Worm (Caenorhabditis elegans) whole organism, L2 larva: Measurements from ENCODE around the gene rpl-36.A.
"Not testable (repeated sequence)": the region's sequence is repeated elsewhere in the genome, so short reads cannot be mapped to it uniquely, and the experiment has no call there.

Experiments
- R02D3.7 ChIP-seq: fragments of 150-350 bp; optimal IDR thresholded peaks from 2 replicates; lab custom pipeline; 2014; ENCODE audit warnings: missing biosample characterization, missing genetic modification characterization
- aly-2 ChIP-seq: fragments of 150-350 bp; optimal IDR thresholded peaks from 2 replicates; lab custom pipeline; 2014; ENCODE audit warnings: missing biosample characterization, missing genetic modification characterization
- blmp-1 ChIP-seq: sonication (generic microtip); optimal IDR thresholded peaks from 2 replicates; lab custom pipeline; 2017; ENCODE audit warnings: missing genetic modification characterization, mild to moderate bottlenecking, missing compliant biosample characterization, antibody characterized with exemption, moderate library complexity; ENCODE audit not compliant: insufficient read depth
- elt-3 ChIP-seq: sonication (generic microtip); optimal IDR thresholded peaks from 2 replicates; lab custom pipeline; 2017; ENCODE audit warnings: missing biosample characterization, missing genetic modification characterization
- fos-1 ChIP-seq: fragments of 150-350 bp; optimal IDR thresholded peaks from 2 replicates; lab custom pipeline; 2014; ENCODE audit warnings: missing biosample characterization, missing genetic modification characterization
- lin-39 ChIP-seq: fragments of 150-350 bp; optimal IDR thresholded peaks from 2 replicates; lab custom pipeline; 2014; ENCODE audit warnings: missing biosample characterization, missing genetic modification reagents, missing genetic modification characterization
- lsy-2 ChIP-seq, 2 experiments: fragments of 150-350 bp in 1 of 2; sonication (generic microtip) in 1 of 2; optimal IDR thresholded peaks; 2 replicates each; lab custom pipeline; 2014 to 2017; ENCODE audit warnings: missing biosample characterization in 2 of 2, missing genetic modification characterization in 2 of 2
- mbf-1 ChIP-seq: sonication (generic microtip); optimal IDR thresholded peaks from 2 replicates; lab custom pipeline; 2017; ENCODE audit warnings: missing biosample characterization, missing genetic modification characterization
- nhr-77 ChIP-seq: fragments of 150-350 bp; optimal IDR thresholded peaks from 2 replicates; lab custom pipeline; 2014; ENCODE audit warnings: missing biosample characterization, missing genetic modification characterization
- snpc-4 ChIP-seq: fragments of 150-350 bp; optimal IDR thresholded peaks from 2 replicates; lab custom pipeline; 2014; ENCODE audit warnings: missing biosample characterization, missing genetic modification characterization
- unc-62 ChIP-seq: fragments of 150-350 bp; optimal IDR thresholded peaks from 2 replicates; lab custom pipeline; 2014; ENCODE audit warnings: missing biosample characterization, missing genetic modification reagents, missing genetic modification characterization

ce11 chrII:11121800-11122199 lies 24.8 kb upstream of the rpl-36.A start, which contains the start of gene W10C6.2:
- not testable (repeated sequence) for TF ChIP-seq elt-3 (tag; lab: Kevin White, UChicago); snpc-4 (tag; lab: Kevin White, UChicago); R02D3.7 (tag; lab: Kevin White, UChicago); lsy-2 (tag; optimal IDR thresholded peaks at IDR 0.05; lab: Kevin White, UChicago); nhr-77 (tag; lab: Kevin White, UChicago); unc-62 (GFP tag; lab: Kevin White, UChicago); fos-1 (tag; lab: Kevin White, UChicago); lin-39 (tag; lab: Kevin White, UChicago); mbf-1 (tag; lab: Kevin White, UChicago); aly-2 (tag; lab: Kevin White, UChicago); blmp-1 (tag; lab: Kevin White, UChicago)
